Fruit fly (Drosophila melanogaster): ENCODE measurements around the gene Diedel.

Diedel gene

dm6 chr3R:29495815-29496214 lies 2.2 kb downstream of the Diedel start (continued):
- TF ChIP-seq lilli (GFP tag; optimal IDR thresholded peaks at IDR 0.05) (peak; percentile 2), CHES-1-like (GFP tag; optimal IDR thresholded peaks at IDR 0.05) (no peak), CoRest (tag; optimal IDR thresholded peaks at IDR 0.05) (peak; percentile 39), ATbp (GFP tag; optimal IDR thresholded peaks at IDR 0.05) (no peak), CG14667 (GFP tag; IDR thresholded peaks at IDR 0.05) (no peak), bsh (GFP tag; optimal IDR thresholded peaks at IDR 0.05) (peak in 1 of 2 experiments; percentile 14), CG2116 (GFP tag; optimal IDR thresholded peaks at IDR 0.05) (no peak), dmrt11E (tag; optimal IDR thresholded peaks at IDR 0.05) (peak; percentile 3), fd96Cb (tag; optimal IDR thresholded peaks at IDR 0.05) (no peak), ken (GFP tag; IDR thresholded peaks at IDR 0.05) (no peak), D19B (GFP tag; optimal IDR thresholded peaks at IDR 0.05) (peak; percentile 33), CG9437 (GFP tag; optimal IDR thresholded peaks at IDR 0.05) (no peak), Sin3A (optimal IDR thresholded peaks at IDR 0.05) (no peak), Ets65A (GFP tag) (peak; percentile 78), hbn (GFP tag; IDR thresholded peaks at IDR 0.05; ENCODE audit: partially characterized antibody) (no peak), bcd (GFP tag; optimal IDR thresholded peaks at IDR 0.05) (peak; percentile 20)

DNA sequence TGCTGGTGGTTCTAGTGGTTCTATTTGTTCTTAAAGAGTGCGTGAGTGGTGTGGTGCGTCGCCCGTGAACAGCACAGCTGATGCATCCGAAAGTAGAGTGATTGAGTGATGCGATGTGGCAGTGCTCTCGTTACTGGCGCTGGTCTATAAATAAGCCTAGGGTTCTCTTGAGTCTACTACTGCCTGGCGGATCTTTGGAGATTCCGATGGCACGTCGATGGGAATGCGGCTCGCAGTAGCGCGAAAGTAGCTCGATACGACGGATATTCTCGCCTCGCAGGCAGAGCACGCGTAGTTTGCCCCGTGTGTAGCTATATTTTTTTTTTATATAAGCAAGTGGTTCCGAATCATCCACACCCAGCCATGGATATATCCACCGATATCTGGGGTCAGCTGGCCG lies 2.7 kb downstream of the Diedel start:
- peak; percentile 62 for TF ChIP-seq sens (GFP tag)
- no peak for TF ChIP-seq CG31441 (GFP tag; IDR thresholded peaks at IDR 0.05)
- peak in 1 of 2 experiments; percentile 45 for TF ChIP-seq Pdp1 (GFP tag; optimal IDR thresholded peaks at IDR 0.05)
- TF ChIP-seq z (GFP tag; IDR thresholded peaks at IDR 0.05), result peak; percentile 94
- TF ChIP-seq sd (tag; optimal IDR thresholded peaks at IDR 0.05), result peak; percentile 72
- TF ChIP-seq amos (GFP tag; IDR thresholded peaks at IDR 0.05; ENCODE audit: partially characterized antibody), result 0 out of 2 replicates have a peak, but pooled peaks have one; percentile 7
- 0 out of 2 replicates have a peak, but pooled peaks have one; percentile 12 for TF ChIP-seq Bgb (GFP tag; IDR thresholded peaks at IDR 0.05; ENCODE audit: partially characterized antibody)
- TF ChIP-seq kah (GFP tag; optimal IDR thresholded peaks at IDR 0.05), result peak; percentile 23
- TF ChIP-seq pita (GFP tag; optimal IDR thresholded peaks at IDR 0.05), result no peak
- TF ChIP-seq Trl (optimal IDR thresholded peaks at IDR 0.05), result peak in 1 of 2 experiments; percentile 25
- no peak for TF ChIP-seq Trl (GFP tag; optimal IDR thresholded peaks at IDR 0.05)
- peak in 1 of 2 experiments; percentile 10 for TF ChIP-seq crp (GFP tag; optimal IDR thresholded peaks at IDR 0.05)
- TF ChIP-seq ato (GFP tag; IDR thresholded peaks at IDR 0.05; ENCODE audit: partially characterized antibody), result 0 out of 2 replicates have a peak, but pooled peaks have one; percentile 25
- 0 out of 3 replicates have a peak, but pooled peaks have one; percentile 25 for TF ChIP-seq CG17361 (GFP tag; IDR thresholded peaks at IDR 0.05)
- TF ChIP-seq Hmr (GFP tag; optimal IDR thresholded peaks at IDR 0.05), result no peak
- TF ChIP-seq Eip74EF (GFP tag; optimal IDR thresholded peaks at IDR 0.05), result no peak
- TF ChIP-seq mirr (GFP tag; optimal IDR thresholded peaks at IDR 0.05), result no peak
- peak; percentile 12 for TF ChIP-seq nmo (GFP tag; optimal IDR thresholded peaks at IDR 0.05)
- no peak for TF ChIP-seq CG2712 (tag; optimal IDR thresholded peaks at IDR 0.05)
- TF ChIP-seq Opbp (GFP tag; IDR thresholded peaks at IDR 0.05; ENCODE audit: partially characterized antibody), result 0 out of 3 replicates have a peak, but pooled peaks have one; percentile 17

- TF ChIP-seq CG11560 (tag; IDR thresholded peaks at IDR 0.05) (no peak), sens (GFP tag) (no peak), zfh2 (GFP tag; optimal IDR thresholded peaks at IDR 0.05) (no peak), Scr (GFP tag; IDR thresholded peaks at IDR 0.05; ENCODE audit: partially characterized antibody) (no peak), ara (GFP tag; IDR thresholded peaks at IDR 0.05) (no peak), ERR (GFP tag; optimal IDR thresholded peaks at IDR 0.05) (no peak), CG12236 (GFP tag; optimal IDR thresholded peaks at IDR 0.05) (no peak), kni (GFP tag; optimal IDR thresholded peaks at IDR 0.05) (no peak), hkb (optimal IDR thresholded peaks at IDR 0.05) (no peak), hkb (GFP tag; IDR thresholded peaks at IDR 0.05) (no peak)
Measured at dm6 chr3R:29502978-29503377, 9.3 kb downstream of the Diedel start.
